Worm (Caenorhabditis elegans) whole organism, L1 larva: ENCODE results near the gene ceh-57.

Experiments used
- C34B4.2 ChIP-seq: sonication (generic microtip); optimal IDR thresholded peaks from 2 replicates; lab custom pipeline; 2017; ENCODE audit warnings: mild to moderate bottlenecking, missing genetic modification characterization, missing compliant biosample characterization
- Y116A8C.19 ChIP-seq: sonication (generic microtip); optimal IDR thresholded peaks from 2 replicates; lab custom pipeline; 2016; ENCODE audit warnings: missing compliant biosample characterization, missing genetic modification characterization, borderline replicate concordance
- aha-1 ChIP-seq: fragments of 150-350 bp; optimal IDR thresholded peaks from 2 replicates; lab custom pipeline; 2014; ENCODE audit warnings: missing biosample characterization, missing genetic modification characterization
- ama-1 ChIP-seq: fragments of 150-350 bp; optimal IDR thresholded peaks from 2 replicates; lab custom pipeline; 2014
- blmp-1 ChIP-seq: fragments of 150-350 bp; optimal IDR thresholded peaks from 2 replicates; lab custom pipeline; 2014; ENCODE audit warnings: missing biosample characterization, missing genetic modification characterization
- ceh-63 ChIP-seq: fragments of 200-800 bp; sonication (Bioruptor generic); optimal IDR thresholded peaks from 2 replicates; lab custom pipeline; 2018; ENCODE audit warnings: mild to moderate bottlenecking, missing genetic modification characterization, missing compliant biosample characterization
- ceh-8 ChIP-seq: fragments of 200-800 bp; sonication (Bioruptor generic); optimal IDR thresholded peaks from 2 replicates; lab custom pipeline; 2018; ENCODE audit warnings: mild to moderate bottlenecking, missing genetic modification characterization, moderate library complexity, missing compliant biosample characterization
- ceh-82 ChIP-seq, 3 experiments: fragments of 150-350 bp in 1 of 3; sonication (generic microtip) in 2 of 3; optimal IDR thresholded peaks; 2 replicates each; lab custom pipeline; 2014 to 2017; ENCODE audit warnings: missing biosample characterization in 3 of 3, missing genetic modification characterization in 3 of 3
- ceh-88 ChIP-seq: fragments of 200-800 bp; sonication (Bioruptor generic); IDR thresholded peaks from 2 replicates; pipeline ENCODE4 v1.3.6; 2022; ENCODE audit warnings: missing genetic modification characterization, missing compliant biosample characterization
- ces-1 ChIP-seq: fragments of 150-350 bp; optimal IDR thresholded peaks from 2 replicates; lab custom pipeline; 2014; ENCODE audit warnings: missing biosample characterization, missing genetic modification reagents, missing genetic modification characterization
- dpl-1 ChIP-seq, 3 experiments: fragments of 150-350 bp in 2 of 3; sonication (generic microtip) in 1 of 3; optimal IDR thresholded peaks; 2 replicates each; lab custom pipeline; 2014 to 2017; ENCODE audit warnings: missing biosample characterization in 3 of 3, missing genetic modification characterization in 3 of 3, missing genetic modification reagents in 3 of 3
- dsc-1 ChIP-seq: sonication (generic microtip); optimal IDR thresholded peaks from 2 replicates; lab custom pipeline; 2016; ENCODE audit warnings: mild to moderate bottlenecking, missing genetic modification characterization, missing compliant biosample characterization
- efl-1 ChIP-seq, 4 experiments: fragments of 150-350 bp; optimal IDR thresholded peaks in 3 of 4; peaks in 1 of 4; 1 replicate in 1 of 4; 2 replicates in 3 of 4; lab custom pipeline; 2014; ENCODE audit warnings: missing biosample characterization in 2 of 4, missing genetic modification characterization in 2 of 4, missing genetic modification reagents in 2 of 4
- efl-3 ChIP-seq: fragments of 200-800 bp; sonication (Bioruptor generic); optimal IDR thresholded peaks from 2 replicates; lab custom pipeline; 2018; ENCODE audit warnings: mild to moderate bottlenecking, missing genetic modification characterization, missing compliant biosample characterization
- egl-27 ChIP-seq, 2 experiments: fragments of 150-350 bp in 1 of 2; sonication (generic microtip); optimal IDR thresholded peaks; 3 replicates each; lab custom pipeline; 2017 to 2018; ENCODE audit warnings: missing biosample characterization in 2 of 2, missing genetic modification characterization in 2 of 2, missing genetic modification reagents in 2 of 2
- elt-2 ChIP-seq: sonication (generic microtip); optimal IDR thresholded peaks from 2 replicates; lab custom pipeline; 2016; ENCODE audit warnings: missing genetic modification characterization, mild to moderate bottlenecking, inconsistent platforms, missing compliant biosample characterization, missing genetic modification reagents
- elt-3 ChIP-seq, 6 experiments: fragments of 150-350 bp in 1 of 6; sonication (generic microtip); optimal IDR thresholded peaks; 2 replicates each; lab custom pipeline; 2017 to 2018; ENCODE audit warnings: missing biosample characterization in 6 of 6, missing genetic modification characterization in 6 of 6, inconsistent platforms in 1 of 6
- ets-5 ChIP-seq: fragments of 200-800 bp; sonication (Bioruptor generic); IDR thresholded peaks from 2 replicates; pipeline ENCODE4 v1.3.6; 2022; ENCODE audit warnings: missing genetic modification characterization, missing compliant biosample characterization
- fkh-10 ChIP-seq: sonication (generic microtip); optimal IDR thresholded peaks from 2 replicates; lab custom pipeline; 2017; ENCODE audit warnings: missing biosample characterization, missing genetic modification reagents, missing genetic modification characterization
- fkh-4 ChIP-seq: sonication (generic microtip); optimal IDR thresholded peaks from 2 replicates; lab custom pipeline; 2016; ENCODE audit warnings: missing compliant biosample characterization, missing genetic modification characterization, borderline replicate concordance
- fkh-8 ChIP-seq: sonication (generic microtip); optimal IDR thresholded peaks from 2 replicates; lab custom pipeline; 2016; ENCODE audit warnings: mild to moderate bottlenecking, missing genetic modification characterization, missing compliant biosample characterization
- grh-1 ChIP-seq: fragments of 200-800 bp; sonication (Bioruptor generic); IDR thresholded peaks from 2 replicates; pipeline ENCODE4 v1.3.6; 2022; ENCODE audit warnings: missing genetic modification reagents, missing genetic modification characterization, missing compliant biosample characterization
- hlh-17 ChIP-seq: fragments of 200-800 bp; sonication (Bioruptor generic); optimal IDR thresholded peaks from 2 replicates; lab custom pipeline; 2018; ENCODE audit warnings: missing genetic modification characterization, mild to moderate bottlenecking, missing compliant biosample characterization, moderate library complexity, borderline replicate concordance
- hlh-4 ChIP-seq: sonication (generic microtip); optimal IDR thresholded peaks from 2 replicates; lab custom pipeline; 2016; ENCODE audit warnings: mild to moderate bottlenecking, missing genetic modification characterization, missing compliant biosample characterization
- jun-1 ChIP-seq: fragments of 150-350 bp; optimal IDR thresholded peaks from 2 replicates; lab custom pipeline; 2014; ENCODE audit warnings: missing biosample characterization, missing genetic modification reagents, missing genetic modification characterization
- lin-13 ChIP-seq: fragments of 150-350 bp; optimal IDR thresholded peaks from 2 replicates; lab custom pipeline; 2014; ENCODE audit warnings: missing biosample characterization, missing genetic modification reagents, missing genetic modification characterization
- lin-14 ChIP-seq: fragments of 200-800 bp; sonication (Bioruptor generic); optimal IDR thresholded peaks from 2 replicates; lab custom pipeline; 2018; ENCODE audit warnings: mild to moderate bottlenecking, missing genetic modification characterization, moderate library complexity, missing compliant biosample characterization
- lin-39 ChIP-seq: fragments of 150-350 bp; optimal IDR thresholded peaks from 2 replicates; lab custom pipeline; 2014; ENCODE audit warnings: missing biosample characterization, missing genetic modification reagents, missing genetic modification characterization
- lir-3 ChIP-seq: sonication (generic microtip); optimal IDR thresholded peaks from 2 replicates; lab custom pipeline; 2016; ENCODE audit warnings: mild to moderate bottlenecking, missing genetic modification characterization, moderate library complexity, missing compliant biosample characterization; ENCODE audit not compliant: poor library complexity
- lsy-2 ChIP-seq, 2 experiments: fragments of 150-350 bp; optimal IDR thresholded peaks; 2 replicates each; lab custom pipeline; 2014; ENCODE audit warnings: missing biosample characterization in 2 of 2, missing genetic modification characterization in 2 of 2
- mdl-1 ChIP-seq, 2 experiments: fragments of 150-350 bp; optimal IDR thresholded peaks; 2 replicates each; lab custom pipeline; 2014 to 2017; ENCODE audit warnings: missing biosample characterization in 2 of 2, missing genetic modification characterization in 2 of 2, inconsistent platforms in 1 of 2
- mef-2 ChIP-seq: fragments of 150-350 bp; optimal IDR thresholded peaks from 2 replicates; lab custom pipeline; 2014; ENCODE audit warnings: missing biosample characterization, missing genetic modification characterization
- nhr-12 ChIP-seq: sonication (generic microtip); optimal IDR thresholded peaks from 2 replicates; lab custom pipeline; 2017; ENCODE audit warnings: missing biosample characterization, missing genetic modification characterization
- nhr-20 ChIP-seq: sonication (generic microtip); optimal IDR thresholded peaks from 2 replicates; lab custom pipeline; 2016; ENCODE audit warnings: mild to moderate bottlenecking, missing genetic modification characterization, missing compliant biosample characterization
- nhr-28 ChIP-seq: fragments of 150-350 bp; optimal IDR thresholded peaks from 2 replicates; lab custom pipeline; 2014; ENCODE audit warnings: missing biosample characterization, missing genetic modification characterization
- nhr-47 ChIP-seq: sonication (generic microtip); optimal IDR thresholded peaks from 2 replicates; lab custom pipeline; 2016; ENCODE audit warnings: mild to moderate bottlenecking, missing genetic modification characterization, moderate library complexity, missing compliant biosample characterization
- nhr-71 ChIP-seq: sonication (generic microtip); optimal IDR thresholded peaks from 2 replicates; lab custom pipeline; 2016; ENCODE audit warnings: mild to moderate bottlenecking, missing genetic modification characterization, moderate library complexity, missing compliant biosample characterization
- nhr-76 ChIP-seq: sonication (generic microtip); optimal IDR thresholded peaks from 2 replicates; lab custom pipeline; 2017; ENCODE audit warnings: missing biosample characterization, missing genetic modification characterization
- nhr-77 ChIP-seq: fragments of 150-350 bp; optimal IDR thresholded peaks from 2 replicates; lab custom pipeline; 2014; ENCODE audit warnings: missing biosample characterization, missing genetic modification characterization
- nhr-84 ChIP-seq: sonication (generic microtip); optimal IDR thresholded peaks from 2 replicates; lab custom pipeline; 2017; ENCODE audit warnings: missing biosample characterization, missing genetic modification characterization
- nhr-85 ChIP-seq: sonication (generic microtip); peaks from one replicate; lab custom pipeline; 2016; ENCODE audit warnings: missing genetic modification characterization, inconsistent platforms, missing compliant biosample characterization
- pax-3 ChIP-seq: fragments of 200-800 bp; sonication (Bioruptor generic); optimal IDR thresholded peaks from 2 replicates; lab custom pipeline; 2018; ENCODE audit warnings: mild to moderate bottlenecking, missing genetic modification characterization, moderate library complexity, missing compliant biosample characterization
- pqm-1 ChIP-seq: sonication (generic microtip); optimal IDR thresholded peaks from 3 replicates; lab custom pipeline; 2017; ENCODE audit warnings: missing biosample characterization, missing genetic modification characterization
- rnt-1 ChIP-seq: sonication (generic microtip); optimal IDR thresholded peaks from 2 replicates; lab custom pipeline; 2016; ENCODE audit warnings: mild to moderate bottlenecking, missing genetic modification characterization, moderate library complexity, missing compliant biosample characterization
- skn-1 ChIP-seq: fragments of 150-350 bp; optimal IDR thresholded peaks from 2 replicates; lab custom pipeline; 2014; ENCODE audit warnings: missing biosample characterization, missing genetic modification characterization
- snu-23 ChIP-seq: sonication (generic microtip); optimal IDR thresholded peaks from 2 replicates; lab custom pipeline; 2016; ENCODE audit warnings: missing genetic modification characterization, missing compliant biosample characterization
- sox-4 ChIP-seq: sonication (generic microtip); optimal IDR thresholded peaks from 2 replicates; lab custom pipeline; 2016; ENCODE audit warnings: missing genetic modification characterization, missing compliant biosample characterization
- sptf-1 ChIP-seq: fragments of 150-350 bp; optimal IDR thresholded peaks from 2 replicates; lab custom pipeline; 2014; ENCODE audit warnings: missing biosample characterization, missing genetic modification characterization
- sup-37 ChIP-seq: fragments of 200-800 bp; sonication (Bioruptor generic); optimal IDR thresholded peaks from 2 replicates; lab custom pipeline; 2018; ENCODE audit warnings: mild to moderate bottlenecking, missing genetic modification characterization, missing compliant biosample characterization
- swsn-7 ChIP-seq: sonication (generic microtip); optimal IDR thresholded peaks from 2 replicates; lab custom pipeline; 2016; ENCODE audit warnings: missing genetic modification characterization, missing compliant biosample characterization
- unc-62 ChIP-seq: fragments of 150-350 bp; optimal IDR thresholded peaks from 2 replicates; lab custom pipeline; 2014; ENCODE audit warnings: missing biosample characterization, missing genetic modification reagents, missing genetic modification characterization
- xbp-1 ChIP-seq: sonication (generic microtip); optimal IDR thresholded peaks from 2 replicates; lab custom pipeline; 2016; ENCODE audit warnings: missing genetic modification characterization, missing compliant biosample characterization
- ztf-11 ChIP-seq, 2 experiments: sonication (generic microtip); optimal IDR thresholded peaks; 2 replicates each; lab custom pipeline; 2016 to 2017; ENCODE audit warnings: missing genetic modification characterization in 2 of 2, missing biosample characterization in 1 of 2, missing compliant biosample characterization in 1 of 2

The ceh-57 gene

DNA sequence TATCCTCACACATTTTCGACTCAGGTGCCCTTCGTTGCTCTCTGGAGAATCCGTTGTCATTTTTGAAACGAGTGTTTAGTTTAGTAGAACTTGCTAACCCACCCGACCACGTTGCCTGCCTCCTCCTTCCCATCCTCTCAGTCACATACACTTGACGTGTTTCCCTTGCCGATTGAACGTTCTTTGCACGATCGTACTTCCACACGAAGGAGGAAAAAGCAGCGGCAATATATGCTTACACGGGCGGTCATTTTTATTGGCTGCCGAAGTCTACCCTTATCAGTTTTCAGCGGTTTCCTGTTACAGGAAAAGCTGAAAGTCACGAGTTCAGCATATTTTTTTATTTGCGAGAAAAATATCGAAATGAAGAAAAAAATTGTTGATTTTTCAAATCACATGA, 22.7 kb upstream of the ceh-57 start (continued):
- TF ChIP-seq nhr-77 (peak; percentile 0), sptf-1 (tag; lab: Kevin White, UChicago) (no peak), blmp-1 (tag; lab: Kevin White, UChicago) (peak; percentile 32), lin-14 (GFP tag; lab: Kevin White, UChicago) (peak; percentile 68), aha-1 (tag; lab: Kevin White, UChicago) (no peak), xbp-1 (no peak), rnt-1 (tag; lab: Kevin White, UChicago) (peak; percentile 38), lir-3 (tag; lab: Kevin White, UChicago) (no peak), fkh-8 (tag; lab: Kevin White, UChicago) (no peak), lin-13 (GFP tag; lab: Kevin White, UChicago) (no peak), mef-2 (tag; lab: Kevin White, UChicago) (no peak), dpl-1 (GFP tag; optimal IDR thresholded peaks at IDR 0.05; lab: Kevin White, UChicago) (no peak), hlh-4 (no peak), grh-1 (GFP tag; lab: Robert Waterston, UW) (no peak), elt-2 (tag; lab: Kevin White, UChicago) (peak; percentile 86), nhr-85 (tag; lab: Kevin White, UChicago) (peak; percentile 11), skn-1 (no peak), nhr-28 (tag; lab: Kevin White, UChicago) (no peak), nhr-47 (tag; lab: Kevin White, UChicago) (no peak), ceh-8 (no peak), jun-1 (tag; lab: Kevin White, UChicago) (peak; percentile 51), pqm-1 (tag; lab: Kevin White, UChicago) (no peak), snu-23 (GFP tag; lab: Kevin White, UChicago) (peak; percentile 40), ama-1 (peak; percentile 54), ets-5 (GFP tag; lab: Robert Waterston, UW) (no peak), sox-4 (tag; lab: Kevin White, UChicago) (no peak), Y116A8C.19 (tag; lab: Kevin White, UChicago) (no peak), mdl-1 (tag; optimal IDR thresholded peaks at IDR 0.05; lab: Kevin White, UChicago) (peak in 1 of 2 experiments; percentile 67), dsc-1 (no peak), ceh-63 (no peak), hlh-17 (GFP tag; lab: Kevin White, UChicago) (no peak), egl-27 (tag; optimal IDR thresholded peaks at IDR 0.05; lab: Kevin White, UChicago) (no peak), lin-39 (tag; lab: Kevin White, UChicago) (no peak), fkh-4 (tag; lab: Kevin White, UChicago) (no peak), fkh-10 (GFP tag; lab: Kevin White, UChicago) (no peak), ztf-11 (tag; optimal IDR thresholded peaks at IDR 0.05; lab: Kevin White, UChicago) (no peak), elt-3 (tag; optimal IDR thresholded peaks at IDR 0.05; lab: Kevin White, UChicago) (no peak), nhr-71 (tag; lab: Kevin White, UChicago) (peak; percentile 55), lsy-2 (tag; optimal IDR thresholded peaks at IDR 0.05; lab: Kevin White, UChicago) (peak in 1 of 2 experiments; percentile 25), efl-1 (optimal IDR thresholded peaks at IDR 0.05; lab: Kevin White, UChicago) (no peak), efl-1 (GFP tag; optimal IDR thresholded peaks at IDR 0.05 in 1 of 2; lab: Kevin White, UChicago) (peak in 1 of 2 experiments; percentile 93), unc-62 (no peak), nhr-20 (tag; lab: Kevin White, UChicago) (peak; percentile 63), ceh-82 (tag; optimal IDR thresholded peaks at IDR 0.05; lab: Kevin White, UChicago) (no peak), sup-37 (GFP tag; lab: Kevin White, UChicago) (no peak), nhr-76 (tag; lab: Kevin White, UChicago) (no peak), ces-1 (no peak), nhr-84 (tag; lab: Kevin White, UChicago) (no peak), ceh-88 (GFP tag; lab: Robert Waterston, UW) (no peak), swsn-7 (tag; lab: Kevin White, UChicago) (peak; percentile 17), pax-3 (no peak), nhr-12 (tag; lab: Kevin White, UChicago) (no peak), efl-3 (GFP tag; lab: Kevin White, UChicago) (no peak), C34B4.2 (tag; lab: Kevin White, UChicago) (no peak)
